Worm (Caenorhabditis elegans): ENCODE measurements around the gene oig-5.

DNA sequence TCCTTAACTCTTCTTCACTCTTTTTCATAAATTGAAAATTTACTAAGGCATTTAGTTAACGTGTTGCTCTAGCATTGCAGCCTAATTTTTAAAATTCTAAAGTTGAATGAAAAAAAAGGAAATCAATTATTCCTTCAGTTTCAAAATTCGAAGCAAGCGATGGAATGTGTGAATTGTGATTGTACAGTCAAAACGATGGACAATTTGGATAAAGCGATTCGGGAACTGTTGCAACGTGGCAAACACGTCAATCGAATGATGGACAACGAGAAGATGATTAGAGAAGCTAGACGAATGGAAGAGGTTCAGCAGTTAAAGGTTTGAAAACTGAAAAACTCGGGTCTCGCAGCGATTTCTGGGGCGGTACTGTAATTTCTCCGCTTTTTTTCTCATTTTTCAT is 7.8 kb upstream of the oig-5 start, which contains the start of gene Y57G11C.14:
- TF ChIP-seq rpc-1 (optimal IDR thresholded peaks at IDR 0.05) (no peak), rpc-1 (tag; optimal IDR thresholded peaks at IDR 0.05) (no peak), F23B12.7 (tag; optimal IDR thresholded peaks at IDR 0.05; ENCODE audit: insufficient read depth) (no peak), D2030.7 (GFP tag; IDR thresholded peaks at IDR 0.05) (no peak), dox-1 (GFP tag; IDR thresholded peaks at IDR 0.05) (no peak), gei-17 (GFP tag; optimal IDR thresholded peaks at IDR 0.05) (no peak), ceh-40 (GFP tag; IDR thresholded peaks at IDR 0.05) (no peak), him-1 (tag; optimal IDR thresholded peaks at IDR 0.05) (no peak), nfya-1 (tag; optimal IDR thresholded peaks at IDR 0.05; ENCODE audit: borderline replicate concordance, insufficient read depth) (no peak), ztf-25 (GFP tag; IDR thresholded peaks at IDR 0.05) (no peak), ccch-3 (GFP tag; optimal IDR thresholded peaks at IDR 0.05) (no peak), athp-1 (tag; optimal IDR thresholded peaks at IDR 0.05) (no peak)
